Fruit fly (Drosophila melanogaster) whole organism, adult: ENCODE results near the gene VAChT.

ENCODE experiments used
- CG14711 ChIP-seq: fragments of 200-800 bp; sonication (Bioruptor generic); optimal IDR thresholded peaks from 2 replicates; lab custom pipeline; 2018; ENCODE audit warnings: missing biosample characterization, mild to moderate bottlenecking, missing genetic modification characterization, moderate library complexity
- CG1620 ChIP-seq: fragments of 200-800 bp; sonication (Bioruptor generic); optimal IDR thresholded peaks from 2 replicates; lab custom pipeline; 2016; ENCODE audit warnings: missing biosample characterization, missing genetic modification characterization
- CG33017 ChIP-seq: fragments of 200-800 bp; sonication (Bioruptor generic); optimal IDR thresholded peaks from 2 replicates; lab custom pipeline; 2018; ENCODE audit warnings: missing biosample characterization, mild to moderate bottlenecking, missing genetic modification characterization, moderate library complexity
- CG7101 ChIP-seq: fragments of 200-800 bp; sonication (Bioruptor generic); optimal IDR thresholded peaks from 2 replicates; lab custom pipeline; 2018; ENCODE audit warnings: missing biosample characterization, mild to moderate bottlenecking, missing genetic modification characterization, moderate library complexity
- Hr96 ChIP-seq: fragments of 200-800 bp; sonication (Bioruptor generic); optimal IDR thresholded peaks from 2 replicates; lab custom pipeline; 2016; ENCODE audit warnings: missing biosample characterization, missing genetic modification characterization
- Mnt ChIP-seq: fragments of 200-800 bp; sonication (Bioruptor generic); optimal IDR thresholded peaks from 2 replicates; lab custom pipeline; 2016; ENCODE audit warnings: missing biosample characterization, mild to moderate bottlenecking, missing genetic modification characterization
- pad ChIP-seq: fragments of 200-800 bp; sonication (Bioruptor generic); optimal IDR thresholded peaks from 3 replicates; lab custom pipeline; 2017; ENCODE audit warnings: missing biosample characterization, missing genetic modification characterization, mild to moderate bottlenecking, moderate library complexity, missing genetic modification reagents
- toe ChIP-seq: fragments of 200-800 bp; sonication (Bioruptor generic); optimal IDR thresholded peaks from 2 replicates; lab custom pipeline; 2016; ENCODE audit warnings: missing biosample characterization, missing genetic modification characterization

DNA sequence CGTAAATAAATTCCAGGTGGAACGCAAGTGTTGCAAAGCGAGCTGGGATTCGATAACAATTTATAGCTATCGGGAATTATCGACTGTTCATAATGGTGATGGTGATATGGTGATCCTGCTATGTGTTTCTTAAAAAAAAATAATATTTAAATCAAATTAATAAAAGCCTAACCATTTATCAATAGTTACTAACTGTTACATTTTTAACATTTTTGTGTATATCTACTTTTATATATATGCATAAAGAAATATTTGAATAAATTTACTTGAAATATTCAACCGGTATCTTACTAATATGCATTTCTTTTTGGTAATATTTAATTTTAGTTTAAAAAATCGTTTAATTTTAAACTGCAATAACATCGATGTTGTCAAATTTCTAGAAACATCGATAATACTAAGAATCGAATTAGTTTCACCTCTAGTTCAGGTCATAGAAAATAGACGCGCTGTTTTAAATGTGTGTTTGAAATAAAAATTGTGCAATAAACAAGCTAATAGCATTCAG is 40.7 kb downstream of the VAChT start, which contains the start of the genes PGS1 and gwl:
- TF ChIP-seq pad (GFP tag; lab: Kevin White, UChicago) (peak; percentile 44), CG7101 (tag; lab: Kevin White, UChicago) (peak; percentile 81), Hr96 (no peak), CG14711 (peak; percentile 78), CG33017 (tag; lab: Kevin White, UChicago) (peak; percentile 59), CG1620 (GFP tag; lab: Kevin White, UChicago) (peak; percentile 72), toe (GFP tag; lab: Kevin White, UChicago) (peak; percentile 76), Mnt (GFP tag; lab: Kevin White, UChicago) (peak; percentile 55)
